Worm (Caenorhabditis elegans): ENCODE data around the gene T10D4.14.

DNA sequence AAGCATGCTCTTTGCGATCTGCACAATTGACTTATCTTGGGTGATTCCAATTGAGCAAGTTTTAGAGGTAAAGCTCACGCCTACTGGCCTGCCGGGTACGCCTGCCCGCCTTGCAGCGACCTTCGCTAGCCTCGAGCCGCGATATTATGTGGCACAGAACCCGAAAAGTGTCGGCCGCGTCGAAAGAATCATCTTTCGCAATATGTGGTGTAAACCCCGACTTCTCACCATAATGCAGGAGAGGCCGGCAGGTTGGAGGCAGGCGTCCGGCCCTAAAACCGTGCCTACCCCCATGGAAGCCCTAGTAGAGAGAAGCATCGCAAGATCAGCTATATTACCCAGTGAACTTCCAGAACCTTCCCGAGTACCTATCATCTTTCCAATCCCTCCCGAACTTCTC lies 34.3 kb upstream of the T10D4.14 start:
- TF ChIP-seq nhr-76 (tag; optimal IDR thresholded peaks at IDR 0.05) (no peak), pha-4 (GFP tag; IDR thresholded peaks at IDR 0.05) (no peak), pha-4 (tag; optimal IDR thresholded peaks at IDR 0.05) (no peak), fkh-10 (GFP tag; optimal IDR thresholded peaks at IDR 0.05) (no peak), hlh-30 (tag; optimal IDR thresholded peaks at IDR 0.05; ENCODE audit: insufficient read depth) (no peak), dpl-1 (GFP tag; optimal IDR thresholded peaks at IDR 0.05) (no peak), mxl-2 (GFP tag; conservative IDR thresholded peaks at IDR 0.05) (no peak), mdl-1 (tag; optimal IDR thresholded peaks at IDR 0.05) (no peak), ces-1 (GFP tag; optimal IDR thresholded peaks at IDR 0.05) (no peak)
